Fruit fly (Drosophila melanogaster) whole organism, wandering third instar larva: Measurements from ENCODE around the gene CG42780.

Experiments
- Abd-B ChIP-seq: fragments of >200 bp; optimal IDR thresholded peaks from 2 replicates; lab custom pipeline; 2017; ENCODE audit warnings: missing biosample characterization, missing genetic modification characterization
- CG32264 ChIP-seq: fragments of 200-800 bp; sonication (Bioruptor generic); optimal IDR thresholded peaks from 2 replicates; lab custom pipeline; 2016; ENCODE audit warnings: missing biosample characterization, missing genetic modification characterization
- CG9705 ChIP-seq: fragments of 200-800 bp; sonication (Bioruptor generic); optimal IDR thresholded peaks from 2 replicates; lab custom pipeline; 2018; ENCODE audit warnings: missing biosample characterization, mild to moderate bottlenecking, missing genetic modification characterization
- CrebA ChIP-seq: fragments of 200-800 bp; sonication (Bioruptor generic); optimal IDR thresholded peaks from 2 replicates; lab custom pipeline; 2016; ENCODE audit warnings: missing biosample characterization, mild to moderate bottlenecking, missing genetic modification characterization, borderline replicate concordance
- Dfd ChIP-seq: fragments of >200 bp; optimal IDR thresholded peaks from 2 replicates; lab custom pipeline; 2017; ENCODE audit warnings: missing biosample characterization, missing genetic modification characterization
- Dif ChIP-seq: fragments of 200-275, 200-300 bp; sonication (Bioruptor generic); optimal IDR thresholded peaks from 2 replicates; lab custom pipeline; 2018; ENCODE audit warnings: missing biosample characterization, missing genetic modification characterization; ENCODE audit not compliant: partially characterized antibody
- GATAd ChIP-seq: sonication (Bioruptor generic); optimal IDR thresholded peaks from 2 replicates; lab custom pipeline; 2016; ENCODE audit warnings: missing biosample characterization, missing genetic modification characterization
- HLH106 ChIP-seq: fragments of 200-800 bp; optimal IDR thresholded peaks from 3 replicates; lab custom pipeline; 2019; ENCODE audit warnings: missing biosample characterization, mild to moderate bottlenecking, missing genetic modification characterization, moderate library complexity
- Hnf4 ChIP-seq: fragments of 200-800 bp; sonication (Bioruptor generic); optimal IDR thresholded peaks from 2 replicates; lab custom pipeline; 2016; ENCODE audit warnings: missing biosample characterization, mild to moderate bottlenecking, missing genetic modification characterization
- Hr78 ChIP-seq: fragments of >200 bp; optimal IDR thresholded peaks from 2 replicates; lab custom pipeline; 2017; ENCODE audit warnings: missing biosample characterization, missing genetic modification characterization
- Hr83 ChIP-seq: fragments of 200-300 bp; sonication (Bioruptor generic); optimal IDR thresholded peaks from 2 replicates; lab custom pipeline; 2016; ENCODE audit warnings: missing biosample characterization, mild to moderate bottlenecking, missing genetic modification characterization, moderate library complexity; ENCODE audit not compliant: poor library complexity, severe bottlenecking
- Jra ChIP-seq: sonication (Bioruptor generic); optimal IDR thresholded peaks from 2 replicates; lab custom pipeline; 2016; ENCODE audit warnings: missing biosample characterization, missing genetic modification characterization
- Mio ChIP-seq: sonication (Bioruptor generic); optimal IDR thresholded peaks from 2 replicates; lab custom pipeline; 2016; ENCODE audit warnings: missing biosample characterization, missing genetic modification characterization
- Myc ChIP-seq: fragments of >200 bp; optimal IDR thresholded peaks from 2 replicates; lab custom pipeline; 2017
- N ChIP-seq: fragments of >200 bp; optimal IDR thresholded peaks from 2 replicates; lab custom pipeline; 2018; ENCODE audit warnings: missing biosample characterization, missing external identifiers, missing genetic modification characterization
- OdsH ChIP-seq: fragments of 200-800 bp; sonication (Bioruptor generic); optimal IDR thresholded peaks from 2 replicates; lab custom pipeline; 2016; ENCODE audit warnings: missing biosample characterization, mild to moderate bottlenecking, missing genetic modification characterization
- Rel ChIP-seq, 2 experiments: fragments of 200-800 bp; sonication (Bioruptor generic) in 1 of 2; optimal IDR thresholded peaks; 2 replicates in 1 of 2; 3 replicates in 1 of 2; lab custom pipeline; 2016 to 2019; ENCODE audit warnings: mild to moderate bottlenecking in 2 of 2, missing biosample characterization in 2 of 2, missing genetic modification characterization in 2 of 2, moderate library complexity in 1 of 2
- Sp1 ChIP-seq: fragments of 200-800 bp; sonication (Bioruptor generic); optimal IDR thresholded peaks from 3 replicates; lab custom pipeline; 2019; ENCODE audit warnings: missing biosample characterization, mild to moderate bottlenecking, missing genetic modification characterization, moderate library complexity
- Vsx2 ChIP-seq: fragments of 200-300, 225-300 bp; sonication (Bioruptor generic); optimal IDR thresholded peaks from 2 replicates; lab custom pipeline; 2018; ENCODE audit warnings: missing biosample characterization, missing genetic modification characterization; ENCODE audit not compliant: partially characterized antibody
- br ChIP-seq: fragments of 200-800 bp; sonication (Bioruptor generic); optimal IDR thresholded peaks from 2 replicates; lab custom pipeline; 2016; ENCODE audit warnings: missing biosample characterization, missing genetic modification characterization
- brk ChIP-seq: fragments of 200-800 bp; sonication (Bioruptor generic); optimal IDR thresholded peaks from 2 replicates; lab custom pipeline; 2016; ENCODE audit warnings: missing biosample characterization, mild to moderate bottlenecking, missing genetic modification characterization
- dl ChIP-seq, 2 experiments: fragments of 175-275, 200-275 bp in 1 of 2; fragments of 200-275 bp in 1 of 2; sonication (Bioruptor generic); optimal IDR thresholded peaks; lab custom pipeline; 2018; ENCODE audit warnings: mild to moderate bottlenecking in 2 of 2, missing biosample characterization in 2 of 2, missing genetic modification characterization in 2 of 2, moderate library complexity in 2 of 2; ENCODE audit not compliant: partially characterized antibody in 2 of 2, insufficient read depth in 1 of 2
- dmrt93B ChIP-seq: fragments of 200-800 bp; sonication (Bioruptor generic); optimal IDR thresholded peaks from 2 replicates; lab custom pipeline; 2018; ENCODE audit warnings: missing biosample characterization, mild to moderate bottlenecking, missing genetic modification characterization
- dsf ChIP-seq: sonication (Bioruptor generic); optimal IDR thresholded peaks from 2 replicates; lab custom pipeline; 2016; ENCODE audit warnings: missing biosample characterization, missing genetic modification characterization, borderline replicate concordance
- ey ChIP-seq: fragments of 200-800 bp; sonication (Bioruptor generic); optimal IDR thresholded peaks from 2 replicates; lab custom pipeline; 2016; ENCODE audit warnings: missing biosample characterization, missing genetic modification characterization
- foxo ChIP-seq, 2 experiments: fragments of 200-800 bp; sonication (Bioruptor generic); optimal IDR thresholded peaks; 2 replicates in 1 of 2; 3 replicates in 1 of 2; lab custom pipeline; 2016 to 2017; ENCODE audit warnings: missing biosample characterization in 2 of 2, missing genetic modification characterization in 2 of 2
- fru ChIP-seq: fragments of 200-800 bp; sonication (Bioruptor generic); optimal IDR thresholded peaks from 3 replicates; lab custom pipeline; 2016; ENCODE audit warnings: missing biosample characterization, mild to moderate bottlenecking, missing genetic modification characterization
- h ChIP-seq: fragments of 200-800 bp; sonication (Bioruptor generic); optimal IDR thresholded peaks from 3 replicates; lab custom pipeline; 2016; ENCODE audit warnings: missing biosample characterization, mild to moderate bottlenecking, missing genetic modification characterization
- jim ChIP-seq: fragments of 175-275, 200-325 bp; sonication (Bioruptor generic); optimal IDR thresholded peaks from 2 replicates; lab custom pipeline; 2016; ENCODE audit warnings: missing biosample characterization, mild to moderate bottlenecking, missing genetic modification characterization
- lola ChIP-seq: fragments of >200 bp; optimal IDR thresholded peaks from 2 replicates; lab custom pipeline; 2017; ENCODE audit warnings: missing biosample characterization, missing genetic modification characterization
- pan ChIP-seq: fragments of >200 bp; optimal IDR thresholded peaks from 2 replicates; lab custom pipeline; 2017
- psq ChIP-seq: fragments of 200-800 bp; sonication (Bioruptor generic); optimal IDR thresholded peaks from 3 replicates; lab custom pipeline; 2017; ENCODE audit warnings: missing biosample characterization, mild to moderate bottlenecking, missing genetic modification characterization, moderate library complexity
- rgr ChIP-seq: fragments of 200-800 bp; sonication (Bioruptor generic); optimal IDR thresholded peaks from 3 replicates; lab custom pipeline; 2016; ENCODE audit warnings: missing biosample characterization, mild to moderate bottlenecking, missing genetic modification characterization
- sage ChIP-seq: fragments of 200-800 bp; sonication (Bioruptor generic); optimal IDR thresholded peaks from 2 replicates; lab custom pipeline; 2016; ENCODE audit warnings: missing biosample characterization, mild to moderate bottlenecking, missing genetic modification characterization
- sv ChIP-seq: fragments of 200-800 bp; sonication (Bioruptor generic); optimal IDR thresholded peaks from 3 replicates; lab custom pipeline; 2016; ENCODE audit warnings: missing biosample characterization, missing genetic modification characterization
- tai ChIP-seq: sonication (Bioruptor generic); optimal IDR thresholded peaks from 2 replicates; lab custom pipeline; 2016; ENCODE audit warnings: missing biosample characterization, missing genetic modification characterization
- usp ChIP-seq: fragments of >200 bp; optimal IDR thresholded peaks from 2 replicates; lab custom pipeline; 2017; ENCODE audit warnings: missing biosample characterization, missing genetic modification characterization
- woc ChIP-seq: sonication (Bioruptor generic); optimal IDR thresholded peaks from 2 replicates; lab custom pipeline; 2016; ENCODE audit warnings: missing biosample characterization, mild to moderate bottlenecking, missing genetic modification characterization

CG42780 gene

DNA sequence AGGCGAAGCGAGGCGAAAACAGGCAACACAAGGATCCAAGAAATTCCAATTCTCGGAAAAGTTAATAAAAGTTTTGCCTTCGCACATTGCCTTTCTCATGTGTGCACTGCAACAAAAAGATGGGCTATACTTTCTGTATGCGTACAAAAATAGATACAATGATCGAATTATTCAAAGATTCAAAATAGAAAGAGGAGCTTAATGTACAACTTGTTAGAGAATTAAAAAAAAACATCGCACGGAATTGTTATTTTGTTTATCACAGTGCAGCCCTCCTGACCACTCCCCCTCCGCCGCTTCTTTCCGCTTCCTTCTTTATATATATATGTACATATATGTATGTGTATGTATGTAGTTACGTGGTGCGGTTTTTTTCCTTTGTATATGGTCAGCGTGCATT, 29.7 kb downstream of the CG42780 start:
- TF ChIP-seq Vsx2 (GFP tag; lab: Kevin White, UChicago) (no peak), woc (GFP tag; lab: Kevin White, UChicago) (peak; percentile 73), Abd-B (GFP tag; lab: Kevin White, UChicago) (no peak), sage (GFP tag; lab: Kevin White, UChicago) (peak; percentile 86), dmrt93B (GFP tag; lab: Kevin White, UChicago) (peak; percentile 88), jim (GFP tag; lab: Kevin White, UChicago) (no peak), fru (GFP tag; lab: Kevin White, UChicago) (peak; percentile 95), foxo (GFP tag; optimal IDR thresholded peaks at IDR 0.05; lab: Kevin White, UChicago) (peak in 1 of 2 experiments; percentile 94), pan (lab: Kevin White, UChicago) (no peak), GATAd (GFP tag; lab: Kevin White, UChicago) (peak; percentile 5), N (GFP tag; lab: Kevin White, UChicago) (no peak), CG9705 (peak; percentile 86), br (peak; percentile 88), ey (GFP tag; lab: Kevin White, UChicago) (peak; percentile 92), Hr83 (peak; percentile 2), Myc (no peak), Dif (GFP tag; lab: Kevin White, UChicago) (no peak), sv (GFP tag; lab: Kevin White, UChicago) (no peak), Sp1 (GFP tag; lab: Kevin White, UChicago) (peak; percentile 93), brk (GFP tag; lab: Kevin White, UChicago) (no peak), Hr78 (GFP tag; lab: Kevin White, UChicago) (no peak), Mio (no peak), HLH106 (tag; lab: Kevin White, UChicago) (peak; percentile 87), CrebA (GFP tag; lab: Kevin White, UChicago) (peak; percentile 64), tai (peak; percentile 89), CG32264 (GFP tag; lab: Kevin White, UChicago) (peak; percentile 68), rgr (GFP tag; lab: Kevin White, UChicago) (peak; percentile 91), dsf (GFP tag; lab: Kevin White, UChicago) (peak; percentile 73), h (peak; percentile 93), OdsH (GFP tag; lab: Kevin White, UChicago) (peak; percentile 89), psq (peak; percentile 80), Hnf4 (GFP tag; lab: Kevin White, UChicago) (peak; percentile 90), Rel (GFP tag; optimal IDR thresholded peaks at IDR 0.05; lab: Kevin White, UChicago) (peak; percentile 19), Rel (tag; optimal IDR thresholded peaks at IDR 0.05; lab: Kevin White, UChicago) (peak; percentile 41), Jra (GFP tag; lab: Kevin White, UChicago) (peak; percentile 72)

DNA sequence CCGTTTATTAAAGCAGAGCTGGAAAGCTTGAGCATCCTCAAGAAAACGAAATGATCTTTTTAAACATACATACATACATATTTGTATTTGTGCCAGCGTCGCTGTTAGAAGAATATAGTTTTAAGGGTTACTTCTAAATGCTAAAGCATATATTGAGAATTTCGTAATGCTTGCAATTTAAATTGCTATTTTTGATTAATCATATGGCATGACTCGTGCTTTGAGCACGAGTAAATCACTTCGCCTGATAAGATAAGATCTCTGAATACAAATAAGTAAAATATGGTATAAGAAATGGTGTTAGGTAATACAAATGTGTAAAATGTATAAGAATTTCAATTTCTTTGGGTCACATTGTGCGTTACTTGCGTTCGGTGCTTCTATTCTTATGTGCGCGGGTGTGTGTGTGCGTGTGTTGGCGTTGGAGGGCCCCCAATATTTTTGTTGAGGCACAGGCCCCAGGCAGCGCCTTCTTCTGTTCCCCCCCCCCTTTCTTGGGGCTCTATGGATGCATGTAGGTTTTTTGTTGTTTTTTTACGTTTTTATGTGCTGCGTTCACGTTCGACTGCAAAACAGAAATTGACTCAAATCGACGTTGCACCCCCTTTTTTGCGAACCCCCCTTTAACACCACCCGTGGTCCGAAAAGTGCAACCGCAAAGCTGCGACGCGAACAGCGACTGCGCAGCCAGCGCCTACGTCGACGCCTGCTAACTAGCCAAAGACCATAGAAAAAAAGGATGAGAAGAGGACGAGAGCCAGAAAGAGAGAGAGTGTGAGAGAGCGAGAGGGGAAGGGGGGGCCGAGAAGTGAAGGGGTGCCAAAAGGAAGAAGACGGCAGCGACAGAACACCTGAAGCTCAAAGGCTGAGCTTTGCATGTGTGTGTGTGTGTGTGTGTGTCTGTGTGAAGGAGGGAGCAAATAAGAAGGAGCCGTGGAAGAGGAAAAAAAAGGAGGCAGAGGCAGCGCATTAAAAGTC, 30.4 kb downstream of the CG42780 start:
- TF ChIP-seq Dif (GFP tag; lab: Kevin White, UChicago): peak; percentile 46
- TF ChIP-seq Hnf4 (GFP tag; lab: Kevin White, UChicago): peak; percentile 39
- no peak for TF ChIP-seq dl (GFP tag; optimal IDR thresholded peaks at IDR 0.05; lab: Kevin White, UChicago; ENCODE audit: insufficient read depth in 1 of 2, partially characterized antibody in 2 of 2)
- no peak for TF ChIP-seq Jra (GFP tag; lab: Kevin White, UChicago)
- no peak for TF ChIP-seq pan (lab: Kevin White, UChicago)
- TF ChIP-seq jim (GFP tag; lab: Kevin White, UChicago): no peak
- TF ChIP-seq CG32264 (GFP tag; lab: Kevin White, UChicago): no peak
- TF ChIP-seq dsf (GFP tag; lab: Kevin White, UChicago): no peak
- TF ChIP-seq woc (GFP tag; lab: Kevin White, UChicago): peak; percentile 72
- TF ChIP-seq foxo (GFP tag; optimal IDR thresholded peaks at IDR 0.05; lab: Kevin White, UChicago): peak in 1 of 2 experiments; percentile 71
- TF ChIP-seq br: peak; percentile 59
- TF ChIP-seq GATAd (GFP tag; lab: Kevin White, UChicago): peak; percentile 4
- TF ChIP-seq HLH106 (tag; lab: Kevin White, UChicago): peak; percentile 66
- peak; percentile 81 for TF ChIP-seq dmrt93B (GFP tag; lab: Kevin White, UChicago)
- peak; percentile 75 for TF ChIP-seq ey (GFP tag; lab: Kevin White, UChicago)
- peak; percentile 59 for TF ChIP-seq OdsH (GFP tag; lab: Kevin White, UChicago)
- TF ChIP-seq Hr83: peak; percentile 22
- TF ChIP-seq Myc: no peak
- TF ChIP-seq sage (GFP tag; lab: Kevin White, UChicago): peak; percentile 46
- no peak for TF ChIP-seq N (GFP tag; lab: Kevin White, UChicago)
- TF ChIP-seq h: peak; percentile 73
- TF ChIP-seq fru (GFP tag; lab: Kevin White, UChicago): peak; percentile 42
- TF ChIP-seq rgr (GFP tag; lab: Kevin White, UChicago): peak; percentile 57
- peak; percentile 42 for TF ChIP-seq sv (GFP tag; lab: Kevin White, UChicago)
- TF ChIP-seq usp (GFP tag; lab: Kevin White, UChicago): no peak
- TF ChIP-seq lola (GFP tag; lab: Kevin White, UChicago): no peak
- TF ChIP-seq Rel (GFP tag; optimal IDR thresholded peaks at IDR 0.05; lab: Kevin White, UChicago): no peak
- no peak for TF ChIP-seq Rel (tag; optimal IDR thresholded peaks at IDR 0.05; lab: Kevin White, UChicago)
- peak; percentile 95 for TF ChIP-seq psq
- TF ChIP-seq CrebA (GFP tag; lab: Kevin White, UChicago): no peak
- TF ChIP-seq Abd-B (GFP tag; lab: Kevin White, UChicago): no peak
- TF ChIP-seq Hr78 (GFP tag; lab: Kevin White, UChicago): no peak
- TF ChIP-seq brk (GFP tag; lab: Kevin White, UChicago): no peak
- peak; percentile 29 for TF ChIP-seq tai
- peak; percentile 67 for TF ChIP-seq Vsx2 (GFP tag; lab: Kevin White, UChicago)
- TF ChIP-seq Mio: no peak
- TF ChIP-seq Dfd (GFP tag; lab: Kevin White, UChicago): peak; percentile 37
- TF ChIP-seq CG9705: peak; percentile 64
- peak; percentile 83 for TF ChIP-seq Sp1 (GFP tag; lab: Kevin White, UChicago)
- TF ChIP-seq, all 38 proteins: peak for 22
